Worm (Caenorhabditis elegans): ENCODE data around the gene vamp-8.

ce11 chrIV:13902774-13903173 is 37.8 kb upstream of the vamp-8 start, which contains the start of gene Y37A1A.3:
- no peak for TF ChIP-seq him-1 (tag; optimal IDR thresholded peaks at IDR 0.05)
- TF ChIP-seq W03F9.2 (tag; optimal IDR thresholded peaks at IDR 0.05), result no peak

All from whole organism, L4/young adult.